Fruit fly (Drosophila melanogaster) Kc167 (cell line): ENCODE results near the gene CG5704.

Source experiments
- Myc ChIP-seq: fragments of >200 bp; optimal IDR thresholded peaks from 2 replicates; lab custom pipeline; 2017; ENCODE audit warnings: missing external identifiers
- psq ChIP-seq: fragments of >200 bp; optimal IDR thresholded peaks from 2 replicates; lab custom pipeline; 2017; ENCODE audit warnings: missing external identifiers

DNA sequence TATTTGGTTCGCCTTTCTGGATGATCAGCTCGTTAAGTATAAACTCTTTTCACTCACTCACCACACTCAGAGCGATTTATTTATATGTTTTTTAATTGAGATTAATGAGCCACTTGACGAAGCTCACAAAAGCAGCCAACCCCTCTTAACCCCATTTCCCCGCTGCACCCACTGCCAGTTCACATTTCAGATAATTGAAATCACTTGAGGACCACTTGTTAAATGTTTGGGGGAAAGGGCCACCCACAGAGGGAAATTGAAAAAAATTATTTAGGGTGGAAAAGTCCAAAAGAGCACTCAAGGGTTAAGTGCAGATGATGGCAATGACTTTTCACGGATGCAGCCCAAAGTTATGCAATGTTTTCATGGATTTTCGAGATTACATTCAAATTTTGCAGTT, 18.0 kb downstream of the CG5704 start:
- TF ChIP-seq psq (no peak), Myc (lab: Kevin White, UChicago) (no peak)
